Fruit fly (Drosophila melanogaster) whole organism, embryonic: ENCODE measurements around the gene CG34435.

ENCODE experiments used
- B-H2 ChIP-seq: fragments of 200-800 bp; sonication (Bioruptor generic); optimal IDR thresholded peaks from 2 replicates; lab custom pipeline; 2018; ENCODE audit warnings: missing biosample characterization, mild to moderate bottlenecking, missing genetic modification characterization
- CG10267 ChIP-seq: fragments of 200-800 bp; sonication (Bioruptor generic); optimal IDR thresholded peaks from 2 replicates; lab custom pipeline; 2018; ENCODE audit warnings: missing biosample characterization, mild to moderate bottlenecking, missing genetic modification characterization, moderate library complexity
- CG13775 ChIP-seq: fragments of 200-800 bp; sonication (Bioruptor generic); optimal IDR thresholded peaks from 3 replicates; lab custom pipeline; 2017; ENCODE audit warnings: missing biosample characterization, mild to moderate bottlenecking, missing genetic modification characterization
- CG14965 ChIP-seq: fragments of 200-800 bp; sonication (Bioruptor generic); optimal IDR thresholded peaks from 2 replicates; lab custom pipeline; 2016; ENCODE audit warnings: missing biosample characterization, missing genetic modification characterization, borderline replicate concordance
- CG17385 ChIP-seq: fragments of 200-800 bp; sonication (Bioruptor generic); optimal IDR thresholded peaks from 3 replicates; lab custom pipeline; 2018; ENCODE audit warnings: missing biosample characterization, mild to moderate bottlenecking, missing genetic modification characterization
- CG17829 ChIP-seq: fragments of 200-800 bp; optimal IDR thresholded peaks from 2 replicates; lab custom pipeline; 2019; ENCODE audit warnings: missing biosample characterization, mild to moderate bottlenecking, missing genetic modification characterization, moderate library complexity
- CG18764 ChIP-seq: fragments of 200-800 bp; sonication (Bioruptor generic); optimal IDR thresholded peaks from 3 replicates; lab custom pipeline; 2016; ENCODE audit warnings: missing biosample characterization, missing genetic modification characterization
- CG31224 ChIP-seq: fragments of 200-800 bp; sonication (Bioruptor generic); IDR thresholded peaks from 2 replicates; pipeline ENCODE4 v1.3.6; 2022; ENCODE audit warnings: missing biosample characterization, missing genetic modification characterization
- CG3163 ChIP-seq: fragments of 200-800 bp; sonication (Bioruptor generic); optimal IDR thresholded peaks from 3 replicates; lab custom pipeline; 2016; ENCODE audit warnings: missing biosample characterization, missing genetic modification characterization
- CG3726 ChIP-seq: fragments of 200-800 bp; sonication (Bioruptor generic); IDR thresholded peaks from 3 replicates; pipeline ENCODE4, ENCODE4 v1.3.6; 2022; ENCODE audit warnings: missing biosample characterization, missing genetic modification characterization
- CG4328 ChIP-seq: fragments of 200-800 bp; sonication (Bioruptor generic); optimal IDR thresholded peaks from 3 replicates; lab custom pipeline; 2017; ENCODE audit warnings: missing biosample characterization, missing genetic modification reagents, missing genetic modification characterization
- CG4424 ChIP-seq: fragments of 200-800 bp; sonication (Bioruptor generic); optimal IDR thresholded peaks from 3 replicates; lab custom pipeline; 2016; ENCODE audit warnings: missing biosample characterization, missing genetic modification characterization
- CG4854 ChIP-seq: fragments of 200-800 bp; sonication (Bioruptor generic); optimal IDR thresholded peaks from 2 replicates; lab custom pipeline; 2016; ENCODE audit warnings: missing biosample characterization, missing genetic modification characterization, inconsistent platforms
- CG7357 ChIP-seq: fragments of 200-800 bp; sonication (Bioruptor generic); IDR thresholded peaks from 3 replicates; pipeline ENCODE4 v1.3.6; 2022; ENCODE audit warnings: missing biosample characterization, missing genetic modification characterization
- CG7786 ChIP-seq: fragments of 200-800 bp; sonication (Bioruptor generic); optimal IDR thresholded peaks from 2 replicates; lab custom pipeline; 2016; ENCODE audit warnings: missing biosample characterization, missing genetic modification characterization
- CG8388 ChIP-seq: fragments of 200-800 bp; sonication (Bioruptor generic); optimal IDR thresholded peaks from 2 replicates; lab custom pipeline; 2019; ENCODE audit warnings: missing biosample characterization, mild to moderate bottlenecking, missing genetic modification characterization, moderate library complexity
- CG8478 ChIP-seq: fragments of >200 bp; optimal IDR thresholded peaks from 2 replicates; lab custom pipeline; 2018
- CG8924 ChIP-seq: fragments of 200-800 bp; optimal IDR thresholded peaks from 3 replicates; lab custom pipeline; 2019; ENCODE audit warnings: missing biosample characterization, mild to moderate bottlenecking, missing genetic modification characterization, moderate library complexity
- CG9609 ChIP-seq: fragments of 200-800 bp; sonication (Bioruptor generic); optimal IDR thresholded peaks from 3 replicates; lab custom pipeline; 2016; ENCODE audit warnings: missing biosample characterization, missing genetic modification characterization
- CG9727 ChIP-seq: fragments of 200-800 bp; sonication (Bioruptor generic); optimal IDR thresholded peaks from 3 replicates; lab custom pipeline; 2017; ENCODE audit warnings: missing biosample characterization, mild to moderate bottlenecking, missing genetic modification characterization
- Dref ChIP-seq: fragments of 200-800 bp; sonication (Bioruptor generic); IDR thresholded peaks from 2 replicates; pipeline ENCODE4 v1.3.6; 2022; ENCODE audit warnings: missing biosample characterization, missing genetic modification characterization
- Fer1 ChIP-seq: fragments of 200-800 bp; sonication (Bioruptor generic); optimal IDR thresholded peaks from 2 replicates; lab custom pipeline; 2017; ENCODE audit warnings: missing biosample characterization, mild to moderate bottlenecking, missing genetic modification characterization
- Fer2 ChIP-seq: fragments of 200-800 bp; sonication (Bioruptor generic); optimal IDR thresholded peaks from 2 replicates; lab custom pipeline; 2018; ENCODE audit warnings: missing biosample characterization, mild to moderate bottlenecking, missing genetic modification characterization, moderate library complexity
- Gsc ChIP-seq: fragments of 200-800 bp; sonication (Bioruptor generic); IDR thresholded peaks from 2 replicates; pipeline ENCODE4 v1.3.6; 2022; ENCODE audit warnings: missing biosample characterization, missing genetic modification characterization
- Hand ChIP-seq: fragments of 200-800 bp; sonication (Bioruptor generic); optimal IDR thresholded peaks from 2 replicates; lab custom pipeline; 2017; ENCODE audit warnings: mild to moderate bottlenecking, missing biosample characterization, missing genetic modification reagents, missing genetic modification characterization
- Lim3 ChIP-seq: fragments of 200-800 bp; sonication (Bioruptor generic); IDR thresholded peaks from 2 replicates; pipeline ENCODE4 v1.3.6; 2022; ENCODE audit warnings: missing biosample characterization, missing genetic modification characterization
- MBD-R2 ChIP-seq: fragments of 200-800 bp; sonication (Bioruptor generic); IDR thresholded peaks from 2 replicates; pipeline ENCODE4 v1.3.6; 2022; ENCODE audit warnings: missing biosample characterization, missing genetic modification characterization
- Mad ChIP-seq: fragments of 200-800 bp; sonication (Bioruptor generic); optimal IDR thresholded peaks from 2 replicates; lab custom pipeline; 2016; ENCODE audit warnings: missing biosample characterization, missing genetic modification characterization
- Mes4 ChIP-seq: fragments of 200-800 bp; sonication (Bioruptor generic); optimal IDR thresholded peaks from 2 replicates; lab custom pipeline; 2016; ENCODE audit warnings: missing biosample characterization, missing genetic modification characterization
- NC2β ChIP-seq: fragments of 200-800 bp; sonication (Bioruptor generic); optimal IDR thresholded peaks from 2 replicates; lab custom pipeline; 2016; ENCODE audit warnings: missing biosample characterization, missing genetic modification characterization
- Oaz ChIP-seq: fragments of 200-800 bp; sonication (Bioruptor generic); IDR thresholded peaks from 2 replicates; pipeline ENCODE4 v1.3.6; 2022; ENCODE audit warnings: missing biosample characterization, missing genetic modification characterization
- Optix ChIP-seq: fragments of 200-800 bp; sonication (Bioruptor generic); IDR thresholded peaks from 3 replicates; pipeline ENCODE4 v1.3.6; 2022; ENCODE audit warnings: missing biosample characterization, missing genetic modification characterization
- Rfx ChIP-seq: fragments of 200-800 bp; sonication (Bioruptor generic); IDR thresholded peaks from 2 replicates; pipeline ENCODE4 v1.3.6; 2022; ENCODE audit warnings: missing biosample characterization, missing genetic modification characterization
- Spps ChIP-seq: fragments of 200-800 bp; sonication (Bioruptor generic); optimal IDR thresholded peaks from 2 replicates; lab custom pipeline; 2018; ENCODE audit warnings: missing biosample characterization, mild to moderate bottlenecking, missing genetic modification characterization
- Ssrp ChIP-seq: fragments of 200-800 bp; sonication (Bioruptor generic); optimal IDR thresholded peaks from 2 replicates; lab custom pipeline; 2018; ENCODE audit warnings: missing biosample characterization, mild to moderate bottlenecking, missing genetic modification characterization, moderate library complexity
- Vsx1 ChIP-seq: fragments of 200-800 bp; sonication (Bioruptor generic); optimal IDR thresholded peaks from 2 replicates; lab custom pipeline; 2017; ENCODE audit warnings: missing biosample characterization, mild to moderate bottlenecking, missing genetic modification characterization, missing genetic modification reagents
- ase ChIP-seq: fragments of 200-800 bp; sonication (Bioruptor generic); IDR thresholded peaks from 3 replicates; pipeline ENCODE4 v1.3.6; 2022; ENCODE audit warnings: missing biosample characterization, missing genetic modification characterization
- az2 ChIP-seq: fragments of 200-800 bp; sonication (Bioruptor generic); optimal IDR thresholded peaks from 3 replicates; lab custom pipeline; 2016; ENCODE audit warnings: missing biosample characterization, missing genetic modification characterization
- cato ChIP-seq: fragments of 200-800 bp; sonication (Bioruptor generic); optimal IDR thresholded peaks from 2 replicates; lab custom pipeline; 2016; ENCODE audit warnings: missing biosample characterization, missing genetic modification characterization, borderline replicate concordance
- dmrt99B ChIP-seq: fragments of 200-800 bp; sonication (Bioruptor generic); optimal IDR thresholded peaks from 2 replicates; lab custom pipeline; 2018; ENCODE audit warnings: missing biosample characterization, mild to moderate bottlenecking, missing genetic modification characterization, moderate library complexity
- emc ChIP-seq: fragments of 200-800 bp; sonication (Bioruptor generic); optimal IDR thresholded peaks from 2 replicates; lab custom pipeline; 2016; ENCODE audit warnings: missing biosample characterization, missing genetic modification characterization
- eve ChIP-seq, 2 experiments: fragments of >200 bp; optimal IDR thresholded peaks; 2 replicates each; lab custom pipeline; 2017; ENCODE audit warnings: missing biosample characterization in 2 of 2, missing genetic modification characterization in 2 of 2
- fd3F ChIP-seq: fragments of 200-800 bp; sonication (Bioruptor generic); optimal IDR thresholded peaks from 2 replicates; lab custom pipeline; 2018; ENCODE audit warnings: missing biosample characterization, mild to moderate bottlenecking, missing genetic modification characterization, moderate library complexity
- gem ChIP-seq: fragments of 200-800 bp; sonication (Bioruptor generic); optimal IDR thresholded peaks from 2 replicates; lab custom pipeline; 2019; ENCODE audit warnings: missing biosample characterization, mild to moderate bottlenecking, missing genetic modification characterization, moderate library complexity
- insv ChIP-seq, 2 experiments: fragments of 200-800 bp; sonication (Bioruptor generic); optimal IDR thresholded peaks; 3 replicates each; lab custom pipeline; 2016 to 2018; ENCODE audit warnings: missing biosample characterization in 2 of 2, missing genetic modification characterization in 2 of 2
- ken ChIP-seq: fragments of 200-800 bp; sonication (Bioruptor generic); IDR thresholded peaks from 3 replicates; pipeline ENCODE4 v1.3.6; 2022; ENCODE audit warnings: missing biosample characterization, missing genetic modification characterization
- nerfin-2 ChIP-seq: fragments of 200-800 bp; sonication (Bioruptor generic); IDR thresholded peaks from 2 replicates; pipeline ENCODE4 v1.3.6; 2022; ENCODE audit warnings: missing biosample characterization, missing genetic modification characterization; ENCODE audit not compliant: partially characterized antibody
- org-1 ChIP-seq: fragments of 200-800 bp; sonication (Bioruptor generic); optimal IDR thresholded peaks from 2 replicates; lab custom pipeline; 2017; ENCODE audit warnings: missing biosample characterization, missing genetic modification characterization
- scrt ChIP-seq: fragments of 200-800 bp; sonication (Bioruptor generic); optimal IDR thresholded peaks from 2 replicates; lab custom pipeline; 2018; ENCODE audit warnings: missing biosample characterization, mild to moderate bottlenecking, missing genetic modification characterization, moderate library complexity
- so ChIP-seq: fragments of 200-800 bp; sonication (Bioruptor generic); IDR thresholded peaks from 3 replicates; pipeline ENCODE4 v1.3.6; 2022; ENCODE audit warnings: missing biosample characterization, missing genetic modification characterization
- sob ChIP-seq: fragments of 200-800 bp; sonication (Bioruptor generic); IDR thresholded peaks from 2 replicates; pipeline ENCODE4 v1.3.6; 2022; ENCODE audit warnings: missing biosample characterization, missing genetic modification characterization

Gene CG34435

dm6 chrX:5638588-5638987, 24.3 kb upstream of the CG34435 start (continued):
- peak; percentile 76 for TF ChIP-seq scrt (GFP tag; lab: Kevin White, UChicago)
- peak; percentile 44 for TF ChIP-seq Ssrp (tag; lab: Kevin White, UChicago)
- peak; percentile 36 for TF ChIP-seq az2
- peak; percentile 39 for TF ChIP-seq Fer2 (tag; lab: Kevin White, UChicago)
- no peak for TF ChIP-seq CG4328 (GFP tag; lab: Kevin White, UChicago)
- TF ChIP-seq CG4424 (GFP tag; lab: Kevin White, UChicago), result peak; percentile 27
- TF ChIP-seq eve (GFP tag; optimal IDR thresholded peaks at IDR 0.05; lab: Kevin White, UChicago), result no peak
- peak; percentile 22; the same call in 1 of the 2 replicates for TF ChIP-seq Gsc (GFP tag; lab: Robert Waterston, UW)
- TF ChIP-seq CG14965 (GFP tag; lab: Kevin White, UChicago), result no peak
- TF ChIP-seq Dref, result no peak
- TF ChIP-seq sob, result peak; percentile 59; the same call in 1 of the 2 replicates
- peak; percentile 51 for TF ChIP-seq dmrt99B
- TF ChIP-seq NC2β (GFP tag; lab: Kevin White, UChicago), result peak; percentile 22
- no peak for TF ChIP-seq cato
- no peak for TF ChIP-seq Vsx1
- peak; percentile 11 for TF ChIP-seq Spps (tag; lab: Kevin White, UChicago)
- TF ChIP-seq CG4854 (GFP tag; lab: Kevin White, UChicago), result no peak
- TF ChIP-seq CG10267, result peak; percentile 8
- peak; percentile 26; the same call in 1 of the 2 replicates for TF ChIP-seq CG31224 (GFP tag; lab: Robert Waterston, UW)
- peak; percentile 18 for TF ChIP-seq CG17385
- peak; percentile 52 for TF ChIP-seq CG9609 (GFP tag; lab: Kevin White, UChicago)
- TF ChIP-seq org-1 (GFP tag; lab: Kevin White, UChicago), result peak; percentile 50
- TF ChIP-seq CG3726 (GFP tag; lab: Robert Waterston, UW), result 0 out of 3 replicates have a peak, but pooled peaks have one; percentile 21
- no peak for TF ChIP-seq CG18764
- TF ChIP-seq Mes4 (GFP tag; lab: Kevin White, UChicago), result peak; percentile 24
- peak; percentile 76 for TF ChIP-seq Optix (GFP tag; lab: Robert Waterston, UW)
- peak; percentile 49; the same call in 2 of the 3 replicates for TF ChIP-seq ken
- TF ChIP-seq CG9727 (GFP tag; lab: Kevin White, UChicago), result peak; percentile 42
- no peak for TF ChIP-seq emc
- peak; percentile 73 for TF ChIP-seq gem (tag; lab: Kevin White, UChicago)
- TF ChIP-seq Oaz (GFP tag; lab: Robert Waterston, UW), result 0 out of 2 replicates have a peak, but pooled peaks have one; percentile 19
- peak; percentile 51 for TF ChIP-seq B-H2 (GFP tag; lab: Kevin White, UChicago)
- TF ChIP-seq CG7357 (GFP tag; lab: Robert Waterston, UW), result peak; percentile 52; the same call in 2 of the 3 replicates
- TF ChIP-seq insv (GFP tag; optimal IDR thresholded peaks at IDR 0.05; lab: Kevin White, UChicago), result no peak
- TF ChIP-seq so, result no peak; the same call in 2 of the 3 replicates
- peak; percentile 34; the same call in 1 of the 2 replicates for TF ChIP-seq MBD-R2
- TF ChIP-seq Fer1 (GFP tag; lab: Kevin White, UChicago), result peak; percentile 83
- TF ChIP-seq CG3163, result no peak
- peak; percentile 72 for TF ChIP-seq ase (GFP tag; lab: Robert Waterston, UW)
- peak; percentile 9 for TF ChIP-seq Mad (GFP tag; lab: Kevin White, UChicago)
- TF ChIP-seq Rfx (GFP tag; lab: Robert Waterston, UW), result peak; percentile 69
- no peak for TF ChIP-seq Lim3 (GFP tag; lab: Robert Waterston, UW)
- TF ChIP-seq CG17829 (tag; lab: Kevin White, UChicago), result peak; percentile 24
- TF ChIP-seq Hand (GFP tag; lab: Kevin White, UChicago), result peak; percentile 60
- no peak for TF ChIP-seq CG8478
- peak; percentile 33 for TF ChIP-seq CG8388 (GFP tag; lab: Kevin White, UChicago)
- TF ChIP-seq CG13775 (GFP tag; lab: Kevin White, UChicago), result no peak
- peak; percentile 32 for TF ChIP-seq fd3F (GFP tag; lab: Kevin White, UChicago)
- TF ChIP-seq CG7786 (GFP tag; lab: Kevin White, UChicago), result peak; percentile 61
- no peak for TF ChIP-seq nerfin-2 (GFP tag; lab: Robert Waterston, UW)
- TF ChIP-seq CG8924 (tag; lab: Kevin White, UChicago), result peak; percentile 27
